Fruit fly (Drosophila melanogaster) whole organism, prepupa: ENCODE measurements around the gene CG13842.

ENCODE experiments used
- Blimp-1 ChIP-seq: fragments of 200-800 bp; sonication (Bioruptor generic); optimal IDR thresholded peaks from 3 replicates; lab custom pipeline; 2017; ENCODE audit warnings: missing biosample characterization, missing genetic modification characterization, mild to moderate bottlenecking, moderate library complexity, missing genetic modification reagents
- CG10631 ChIP-seq: fragments of 200-800 bp; sonication (Bioruptor generic); optimal IDR thresholded peaks from 2 replicates; lab custom pipeline; 2016; ENCODE audit warnings: missing biosample characterization, missing genetic modification characterization
- CG10669 ChIP-seq: fragments of 200-800 bp; sonication (Bioruptor generic); optimal IDR thresholded peaks from 3 replicates; lab custom pipeline; 2018; ENCODE audit warnings: missing biosample characterization, mild to moderate bottlenecking, missing genetic modification characterization, moderate library complexity
- CG11294 ChIP-seq: fragments of 200-800 bp; sonication (Bioruptor generic); IDR thresholded peaks from 2 replicates; pipeline ENCODE4 v1.3.6; 2022; ENCODE audit warnings: missing biosample characterization, missing genetic modification characterization
- CG11762 ChIP-seq: fragments of 200-800 bp; sonication (Bioruptor generic); optimal IDR thresholded peaks from 3 replicates; lab custom pipeline; 2016; ENCODE audit warnings: missing biosample characterization, missing genetic modification characterization; ENCODE audit not compliant: insufficient read depth
- CG15336 ChIP-seq: fragments of 200-800 bp; sonication (Bioruptor generic); IDR thresholded peaks from 2 replicates; pipeline ENCODE4 v1.3.6; 2022; ENCODE audit warnings: missing biosample characterization, missing genetic modification characterization
- CG3032 ChIP-seq: fragments of 200-800 bp; optimal IDR thresholded peaks from 2 replicates; lab custom pipeline; 2019; ENCODE audit warnings: missing biosample characterization, mild to moderate bottlenecking, missing genetic modification characterization, moderate library complexity
- CG3919 ChIP-seq: fragments of 200-800 bp; sonication (Bioruptor generic); optimal IDR thresholded peaks from 3 replicates; lab custom pipeline; 2016; ENCODE audit warnings: missing biosample characterization, missing genetic modification characterization
- CG4318 ChIP-seq: fragments of 200-800 bp; sonication (Bioruptor generic); optimal IDR thresholded peaks from 3 replicates; lab custom pipeline; 2017; ENCODE audit warnings: missing biosample characterization, mild to moderate bottlenecking, missing genetic modification characterization
- CG6792 ChIP-seq: fragments of 200-800 bp; sonication (Bioruptor generic); optimal IDR thresholded peaks from 3 replicates; lab custom pipeline; 2016; ENCODE audit warnings: missing biosample characterization, missing genetic modification characterization
- CG6854 ChIP-seq: fragments of 200-800 bp; sonication (Bioruptor generic); optimal IDR thresholded peaks from 2 replicates; lab custom pipeline; 2017; ENCODE audit warnings: missing biosample characterization, mild to moderate bottlenecking, missing genetic modification characterization
- CG7368 ChIP-seq: fragments of 200-800 bp; sonication (Bioruptor generic); optimal IDR thresholded peaks from 3 replicates; lab custom pipeline; 2016; ENCODE audit warnings: missing biosample characterization, missing genetic modification characterization
- CG8119 ChIP-seq: fragments of 200-800 bp; sonication (Bioruptor generic); IDR thresholded peaks from 3 replicates; pipeline ENCODE4 v1.3.6; 2022; ENCODE audit warnings: missing biosample characterization, missing genetic modification characterization
- CG8319 ChIP-seq: fragments of 200-800 bp; sonication (Bioruptor generic); optimal IDR thresholded peaks from 3 replicates; lab custom pipeline; 2016; ENCODE audit warnings: missing biosample characterization, missing genetic modification characterization
- CG8632 ChIP-seq: fragments of 200-800 bp; sonication (Bioruptor generic); optimal IDR thresholded peaks from 3 replicates; lab custom pipeline; 2016; ENCODE audit warnings: missing biosample characterization, missing genetic modification characterization
- CG9139 ChIP-seq: fragments of 200-800 bp; sonication (Bioruptor generic); optimal IDR thresholded peaks from 3 replicates; lab custom pipeline; 2017; ENCODE audit warnings: missing biosample characterization, mild to moderate bottlenecking, missing genetic modification characterization
- Eip75B ChIP-seq: fragments of 200-800 bp; sonication (Bioruptor generic); optimal IDR thresholded peaks from 3 replicates; lab custom pipeline; 2016; ENCODE audit warnings: missing biosample characterization, missing genetic modification characterization
- Eip93F ChIP-seq: fragments of 200-800 bp; sonication (Bioruptor generic); optimal IDR thresholded peaks from 2 replicates; lab custom pipeline; 2016; ENCODE audit warnings: missing biosample characterization, mild to moderate bottlenecking, missing genetic modification characterization
- Ets96B ChIP-seq: fragments of 200-800 bp; optimal IDR thresholded peaks from 2 replicates; lab custom pipeline; 2019; ENCODE audit warnings: missing biosample characterization, mild to moderate bottlenecking, missing genetic modification characterization, moderate library complexity
- Gug ChIP-seq: fragments of 200-800 bp; sonication (Bioruptor generic); IDR thresholded peaks from 2 replicates; pipeline ENCODE4 v1.3.6; 2022; ENCODE audit warnings: missing biosample characterization, missing genetic modification characterization
- Hr38 ChIP-seq: sonication (Bioruptor generic); optimal IDR thresholded peaks from 2 replicates; lab custom pipeline; 2016; ENCODE audit warnings: missing biosample characterization, missing genetic modification characterization
- Hr39 ChIP-seq: fragments of 200-800 bp; sonication (Bioruptor generic); optimal IDR thresholded peaks from 2 replicates; lab custom pipeline; 2016; ENCODE audit warnings: missing biosample characterization, missing genetic modification characterization
- Met ChIP-seq: fragments of 200-800 bp; sonication (Bioruptor generic); optimal IDR thresholded peaks from 3 replicates; lab custom pipeline; 2016; ENCODE audit warnings: missing biosample characterization, missing genetic modification characterization
- OdsH ChIP-seq: fragments of 200-800 bp; sonication (Bioruptor generic); optimal IDR thresholded peaks from 3 replicates; lab custom pipeline; 2016; ENCODE audit warnings: missing biosample characterization, missing genetic modification characterization
- Sox14 ChIP-seq: fragments of 200-800 bp; sonication (Bioruptor generic); optimal IDR thresholded peaks from 3 replicates; lab custom pipeline; 2016; ENCODE audit warnings: missing biosample characterization, missing genetic modification characterization
- Sox15 ChIP-seq: fragments of 200-800 bp; sonication (Bioruptor generic); optimal IDR thresholded peaks from 3 replicates; lab custom pipeline; 2016; ENCODE audit warnings: missing biosample characterization, missing genetic modification characterization
- achi ChIP-seq: fragments of 200-800 bp; sonication (Bioruptor generic); optimal IDR thresholded peaks from 3 replicates; lab custom pipeline; 2016; ENCODE audit warnings: missing biosample characterization, missing genetic modification characterization
- acj6 ChIP-seq: fragments of 200-800 bp; sonication (Bioruptor generic); optimal IDR thresholded peaks from 3 replicates; lab custom pipeline; 2016; ENCODE audit warnings: missing biosample characterization, missing genetic modification characterization
- cyc ChIP-seq: fragments of 200-800 bp; sonication (Bioruptor generic); optimal IDR thresholded peaks from 3 replicates; lab custom pipeline; 2016; ENCODE audit warnings: missing biosample characterization, missing genetic modification characterization
- dac ChIP-seq: fragments of 200-800 bp; sonication (Bioruptor generic); optimal IDR thresholded peaks from 2 replicates; lab custom pipeline; 2017; ENCODE audit warnings: missing biosample characterization, mild to moderate bottlenecking, missing genetic modification characterization
- eg ChIP-seq: fragments of 200-800 bp; sonication (Bioruptor generic); IDR thresholded peaks from 3 replicates; pipeline ENCODE4 v1.3.6; 2022; ENCODE audit warnings: missing biosample characterization, missing genetic modification characterization
- esn ChIP-seq: fragments of 200-800 bp; sonication (Bioruptor generic); optimal IDR thresholded peaks from 2 replicates; lab custom pipeline; 2016; ENCODE audit warnings: missing biosample characterization, mild to moderate bottlenecking, missing genetic modification characterization, moderate library complexity
- fd59A ChIP-seq: fragments of 200-800 bp; sonication (Bioruptor generic); optimal IDR thresholded peaks from 2 replicates; lab custom pipeline; 2017; ENCODE audit warnings: missing biosample characterization, mild to moderate bottlenecking, missing genetic modification characterization, missing genetic modification reagents
- fd85E ChIP-seq: fragments of 200-800 bp; sonication (Bioruptor generic); optimal IDR thresholded peaks from 3 replicates; lab custom pipeline; 2016; ENCODE audit warnings: missing biosample characterization, missing genetic modification characterization
- fkh ChIP-seq: fragments of 200-800 bp; sonication (Bioruptor generic); optimal IDR thresholded peaks from 3 replicates; lab custom pipeline; 2017; ENCODE audit warnings: missing biosample characterization, mild to moderate bottlenecking, missing genetic modification characterization, moderate library complexity
- lz ChIP-seq: fragments of 200-800 bp; sonication (Bioruptor generic); optimal IDR thresholded peaks from 3 replicates; lab custom pipeline; 2016; ENCODE audit warnings: missing biosample characterization, missing genetic modification characterization
- net ChIP-seq: fragments of 200-800 bp; sonication (Bioruptor generic); optimal IDR thresholded peaks from 3 replicates; lab custom pipeline; 2016; ENCODE audit warnings: missing biosample characterization, missing genetic modification characterization
- spab ChIP-seq: fragments of 200-800 bp; sonication (Bioruptor generic); optimal IDR thresholded peaks from 2 replicates; lab custom pipeline; 2017; ENCODE audit warnings: missing biosample characterization, mild to moderate bottlenecking, missing genetic modification characterization, missing genetic modification reagents
- svp ChIP-seq: fragments of 200-800 bp; sonication (Bioruptor generic); peaks from one replicate; lab custom pipeline; 2016; ENCODE audit warnings: missing biosample characterization, missing genetic modification characterization
- vri ChIP-seq: fragments of 200-800 bp; sonication (Bioruptor generic); optimal IDR thresholded peaks from 3 replicates; lab custom pipeline; 2016; ENCODE audit warnings: missing biosample characterization, mild to moderate bottlenecking, missing genetic modification characterization

CG13842 gene

dm6 chr3R:22668622-22669021 lies 38.5 kb downstream of the CG13842 start (continued):
- peak; percentile 31 for TF ChIP-seq Met (GFP tag; lab: Kevin White, UChicago)
- TF ChIP-seq CG8319 (GFP tag; lab: Kevin White, UChicago): no peak
- TF ChIP-seq dac (GFP tag; lab: Kevin White, UChicago): no peak
- no peak for TF ChIP-seq fkh (GFP tag; lab: Kevin White, UChicago)
- no peak for TF ChIP-seq lz (GFP tag; lab: Kevin White, UChicago)
- no peak for TF ChIP-seq spab
- no peak for TF ChIP-seq CG3032
- 0 out of 2 replicates have a peak, but pooled peaks have one; percentile 27 for TF ChIP-seq Gug (GFP tag; lab: Robert Waterston, UW)
- TF ChIP-seq net (GFP tag; lab: Kevin White, UChicago): peak; percentile 48
- peak; percentile 10 for TF ChIP-seq Sox15 (GFP tag; lab: Kevin White, UChicago)
- TF ChIP-seq CG15336 (GFP tag; lab: Robert Waterston, UW): peak; percentile 80
- TF ChIP-seq CG9139 (GFP tag; lab: Kevin White, UChicago): no peak
- TF ChIP-seq CG11762 (GFP tag; lab: Kevin White, UChicago): no peak
- no peak for TF ChIP-seq vri
- TF ChIP-seq CG3919 (GFP tag; lab: Kevin White, UChicago): peak; percentile 54
- peak; percentile 8 for TF ChIP-seq CG10631 (GFP tag; lab: Kevin White, UChicago)
- TF ChIP-seq Blimp-1 (GFP tag; lab: Kevin White, UChicago): no peak
- peak; percentile 29 for TF ChIP-seq esn (GFP tag; lab: Kevin White, UChicago)
- TF ChIP-seq Eip93F (GFP tag; lab: Kevin White, UChicago): no peak
- no peak for TF ChIP-seq CG6792 (GFP tag; lab: Kevin White, UChicago)
- peak; percentile 48 for TF ChIP-seq CG4318 (GFP tag; lab: Kevin White, UChicago)
- TF ChIP-seq acj6 (GFP tag; lab: Kevin White, UChicago): peak; percentile 50
- TF ChIP-seq OdsH (GFP tag; lab: Kevin White, UChicago): peak; percentile 60
- peak; percentile 16 for TF ChIP-seq Ets96B (tag; lab: Kevin White, UChicago)
- peak; percentile 6 for TF ChIP-seq CG7368
- TF ChIP-seq Hr38: no peak
- peak; percentile 57 for TF ChIP-seq eg (GFP tag; lab: Robert Waterston, UW)
- peak; percentile 18 for TF ChIP-seq Sox14 (GFP tag; lab: Kevin White, UChicago)
- TF ChIP-seq CG6854 (GFP tag; lab: Kevin White, UChicago): no peak
- peak; percentile 44 for TF ChIP-seq CG8632 (GFP tag; lab: Kevin White, UChicago)
- TF ChIP-seq cyc: no peak
- peak; percentile 76 for TF ChIP-seq CG8119
- TF ChIP-seq svp (GFP tag; lab: Kevin White, UChicago): peak; percentile 69
- TF ChIP-seq fd59A: no peak
- TF ChIP-seq CG10669 (GFP tag; lab: Kevin White, UChicago): no peak
- peak; percentile 14; the same call in 1 of the 2 replicates for TF ChIP-seq CG11294 (GFP tag; lab: Robert Waterston, UW)

DNA sequence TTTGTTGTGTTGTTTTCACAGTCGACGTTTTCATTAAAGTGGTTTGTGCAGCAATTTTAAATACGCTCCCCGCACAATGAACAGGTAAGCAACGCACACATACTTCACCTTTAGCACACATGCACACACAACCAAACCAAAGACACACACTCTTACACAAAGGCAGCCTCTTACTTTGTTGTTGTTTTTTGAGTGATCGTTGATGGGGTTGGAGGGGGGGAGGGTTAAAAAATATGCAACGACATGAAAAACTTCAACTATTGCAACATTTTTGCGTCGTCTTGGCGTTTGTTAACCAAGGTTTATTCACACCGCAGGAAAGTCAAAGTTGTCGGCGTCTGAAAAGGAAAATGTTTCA lies 39.1 kb downstream of the CG13842 start:
- TF ChIP-seq CG9139 (GFP tag; lab: Kevin White, UChicago) (no peak), Hr39 (GFP tag; lab: Kevin White, UChicago) (no peak), achi (GFP tag; lab: Kevin White, UChicago) (no peak), Eip75B (GFP tag; lab: Kevin White, UChicago) (no peak), Blimp-1 (GFP tag; lab: Kevin White, UChicago) (no peak), CG6792 (GFP tag; lab: Kevin White, UChicago) (no peak), fd85E (GFP tag; lab: Kevin White, UChicago) (no peak), net (GFP tag; lab: Kevin White, UChicago) (no peak), CG10631 (GFP tag; lab: Kevin White, UChicago) (no peak)
